Worm (Caenorhabditis elegans) whole organism, L4/young adult: ENCODE data around the gene cyn-3.

Experiments used
- dao-5 ChIP-seq: sonication (generic microtip); optimal IDR thresholded peaks from 2 replicates; lab custom pipeline; 2016; ENCODE audit warnings: missing genotype, missing genetic modification characterization, moderate library complexity, missing compliant biosample characterization
- him-1 ChIP-seq: sonication (generic microtip); optimal IDR thresholded peaks from 2 replicates; lab custom pipeline; 2016; ENCODE audit warnings: missing genotype, missing genetic modification reagents, missing genetic modification characterization, missing compliant biosample characterization

- TF ChIP-seq dao-5 (tag; lab: Kevin White, UChicago) (no peak), him-1 (no peak)
Observed at ce11 chrV:15221330-15221729, 31.6 kb downstream of the cyn-3 start, which contains the start of gene irld-25.
